In the genomic region with DNA sequence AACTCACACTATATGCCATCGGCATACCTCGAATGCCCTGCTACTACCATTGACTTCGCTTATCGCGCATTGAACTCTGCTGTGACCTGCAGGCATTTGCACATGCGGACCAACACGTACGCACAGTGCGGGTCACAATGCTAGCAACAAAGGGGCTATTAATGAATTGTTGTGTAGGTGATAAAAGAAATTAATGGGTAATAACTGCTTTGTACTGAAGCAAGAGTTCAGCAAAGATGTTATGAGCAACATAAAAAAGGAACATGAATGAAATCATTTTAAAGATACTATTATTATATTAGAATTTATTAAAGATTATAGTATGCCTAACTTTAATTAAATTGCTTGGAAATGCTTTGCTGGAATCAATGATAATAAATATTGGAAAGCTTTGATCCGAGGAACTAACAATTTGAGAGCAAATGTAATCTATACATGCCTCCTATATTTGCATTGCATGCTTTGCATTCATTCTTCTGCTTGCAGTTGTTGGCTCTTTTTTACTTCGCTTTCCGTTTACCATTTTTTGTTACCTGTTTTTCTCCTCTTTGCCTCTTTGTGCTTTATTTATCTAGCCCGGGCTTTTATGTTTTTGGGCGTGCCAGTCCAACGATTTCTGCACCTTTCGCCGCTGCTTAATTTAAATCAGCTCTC, we compare ENCODE assay signal across 2 fruit fly cellular contexts.
TF ChIP-seq lines count a peak whose summit lies in the region.

No protein-coding gene starts in this region.

TF ChIP-seq in whole organism, prepupa, 60 proteins besides CTCF, POLR2A, EP300 and RAD21 (continued from another document):
- TF ChIP-seq ss (GFP tag; optimal IDR thresholded peaks at IDR 0.05; lab: Kevin White, UChicago) (peak; percentile 42 to 66), OdsH (GFP tag; optimal IDR thresholded peaks at IDR 0.05; lab: Kevin White, UChicago) (peak; percentile 77), Hr39 (GFP tag; optimal IDR thresholded peaks at IDR 0.05; lab: Kevin White, UChicago) (peak; percentile 44), net (GFP tag; optimal IDR thresholded peaks at IDR 0.05; lab: Kevin White, UChicago) (peak; percentile 59), vri (GFP tag; optimal IDR thresholded peaks at IDR 0.05; lab: Kevin White, UChicago) (peak; percentile 10), lz (GFP tag; optimal IDR thresholded peaks at IDR 0.05; lab: Kevin White, UChicago) (peak; percentile 11), acj6 (GFP tag; optimal IDR thresholded peaks at IDR 0.05; lab: Kevin White, UChicago) (peak; percentile 59), Sox102F (GFP tag; optimal IDR thresholded peaks at IDR 0.05; lab: Kevin White, UChicago) (peak; percentile 42), Eip75B (GFP tag; optimal IDR thresholded peaks at IDR 0.05; lab: Kevin White, UChicago) (peak; percentile 58), fd59A (GFP tag; optimal IDR thresholded peaks at IDR 0.05; lab: Kevin White, UChicago) (peak; percentile 57), cyc (GFP tag; optimal IDR thresholded peaks at IDR 0.05; lab: Kevin White, UChicago) (peak; percentile 14), CG3032 (tag; optimal IDR thresholded peaks at IDR 0.05; lab: Kevin White, UChicago) (peak; percentile 35), CG8119 (GFP tag; IDR thresholded peaks at IDR 0.05; lab: Robert Waterston, UW) (peak; percentile 72), CG34406 (GFP tag; optimal IDR thresholded peaks at IDR 0.05; lab: Kevin White, UChicago) (peak; percentile 64), Ets96B (tag; optimal IDR thresholded peaks at IDR 0.05; lab: Kevin White, UChicago) (peak; percentile 38), Lpt (GFP tag; optimal IDR thresholded peaks at IDR 0.05; lab: Kevin White, UChicago) (peak; percentile 47), CG16779 (tag; optimal IDR thresholded peaks at IDR 0.05; lab: Kevin White, UChicago) (peak; percentile 44), Hr38 (GFP tag; optimal IDR thresholded peaks at IDR 0.05; lab: Kevin White, UChicago) (no peak), Smox (GFP tag; optimal IDR thresholded peaks at IDR 0.05; lab: Kevin White, UChicago) (no peak), dac (GFP tag; optimal IDR thresholded peaks at IDR 0.05; lab: Kevin White, UChicago) (no peak), CG11762 (GFP tag; optimal IDR thresholded peaks at IDR 0.05; lab: Kevin White, UChicago; ENCODE audit: insufficient read depth) (peak; percentile 37), Eip93F (GFP tag; optimal IDR thresholded peaks at IDR 0.05; lab: Kevin White, UChicago) (no peak), achi (GFP tag; optimal IDR thresholded peaks at IDR 0.05; lab: Kevin White, UChicago) (peak; percentile 64), CG6854 (GFP tag; optimal IDR thresholded peaks at IDR 0.05; lab: Kevin White, UChicago) (no peak), Blimp-1 (GFP tag; optimal IDR thresholded peaks at IDR 0.05; lab: Kevin White, UChicago) (no peak), Eip78C (GFP tag; lab: Kevin White, UChicago) (peak; percentile 84), CG10669 (GFP tag; optimal IDR thresholded peaks at IDR 0.05; lab: Kevin White, UChicago) (peak; percentile 48), CG11294 (GFP tag; IDR thresholded peaks at IDR 0.05; lab: Robert Waterston, UW) (no peak), svp (GFP tag; lab: Kevin White, UChicago) (peak; percentile 95), CG4318 (GFP tag; optimal IDR thresholded peaks at IDR 0.05; lab: Kevin White, UChicago) (peak; percentile 55), fkh (GFP tag; optimal IDR thresholded peaks at IDR 0.05; lab: Kevin White, UChicago) (no peak), CG7368 (GFP tag; optimal IDR thresholded peaks at IDR 0.05; lab: Kevin White, UChicago) (peak; percentile 26), CG3919 (GFP tag; optimal IDR thresholded peaks at IDR 0.05; lab: Kevin White, UChicago) (peak; percentile 47), salr (GFP tag; optimal IDR thresholded peaks at IDR 0.05; lab: Kevin White, UChicago) (peak in 1 of 2 experiments; percentile 52), CG11902 (GFP tag; optimal IDR thresholded peaks at IDR 0.05; lab: Kevin White, UChicago) (no peak), CG6808 (GFP tag; optimal IDR thresholded peaks at IDR 0.05; lab: Kevin White, UChicago) (peak; percentile 60), CG8632 (GFP tag; optimal IDR thresholded peaks at IDR 0.05; lab: Kevin White, UChicago) (peak; percentile 50), spab (GFP tag; optimal IDR thresholded peaks at IDR 0.05; lab: Kevin White, UChicago) (peak; percentile 53), CG31627 (GFP tag; optimal IDR thresholded peaks at IDR 0.05; lab: Kevin White, UChicago) (peak; percentile 34), CG6276 (GFP tag; optimal IDR thresholded peaks at IDR 0.05; lab: Kevin White, UChicago) (peak; percentile 70)

TF ChIP-seq in whole organism, wandering third instar larva, 38 proteins besides CTCF, POLR2A, EP300 and RAD21 (continued from another document):
- TF ChIP-seq fru (GFP tag; optimal IDR thresholded peaks at IDR 0.05; lab: Kevin White, UChicago): peak; percentile 39
- peak in 1 of 2 experiments; percentile 52 for TF ChIP-seq foxo (GFP tag; optimal IDR thresholded peaks at IDR 0.05; lab: Kevin White, UChicago)
- TF ChIP-seq Vsx2 (GFP tag; optimal IDR thresholded peaks at IDR 0.05; lab: Kevin White, UChicago; ENCODE audit: partially characterized antibody): no peak
- TF ChIP-seq lola (GFP tag; optimal IDR thresholded peaks at IDR 0.05; lab: Kevin White, UChicago): no peak
- TF ChIP-seq brk (GFP tag; optimal IDR thresholded peaks at IDR 0.05; lab: Kevin White, UChicago): no peak
- peak; percentile 1 for TF ChIP-seq br (GFP tag; optimal IDR thresholded peaks at IDR 0.05; lab: Kevin White, UChicago)
- TF ChIP-seq jim (GFP tag; optimal IDR thresholded peaks at IDR 0.05; lab: Kevin White, UChicago): no peak
- TF ChIP-seq sv (GFP tag; optimal IDR thresholded peaks at IDR 0.05; lab: Kevin White, UChicago): no peak
- TF ChIP-seq Hnf4 (GFP tag; optimal IDR thresholded peaks at IDR 0.05; lab: Kevin White, UChicago): no peak
- TF ChIP-seq h (GFP tag; optimal IDR thresholded peaks at IDR 0.05; lab: Kevin White, UChicago): peak; percentile 18
- TF ChIP-seq Dfd (GFP tag; optimal IDR thresholded peaks at IDR 0.05; lab: Kevin White, UChicago): no peak
- peak; percentile 34 for TF ChIP-seq Sp1 (GFP tag; optimal IDR thresholded peaks at IDR 0.05; lab: Kevin White, UChicago)
